Worm (Caenorhabditis elegans): ENCODE measurements around the gene spsb-1.

Gene spsb-1

DNA sequence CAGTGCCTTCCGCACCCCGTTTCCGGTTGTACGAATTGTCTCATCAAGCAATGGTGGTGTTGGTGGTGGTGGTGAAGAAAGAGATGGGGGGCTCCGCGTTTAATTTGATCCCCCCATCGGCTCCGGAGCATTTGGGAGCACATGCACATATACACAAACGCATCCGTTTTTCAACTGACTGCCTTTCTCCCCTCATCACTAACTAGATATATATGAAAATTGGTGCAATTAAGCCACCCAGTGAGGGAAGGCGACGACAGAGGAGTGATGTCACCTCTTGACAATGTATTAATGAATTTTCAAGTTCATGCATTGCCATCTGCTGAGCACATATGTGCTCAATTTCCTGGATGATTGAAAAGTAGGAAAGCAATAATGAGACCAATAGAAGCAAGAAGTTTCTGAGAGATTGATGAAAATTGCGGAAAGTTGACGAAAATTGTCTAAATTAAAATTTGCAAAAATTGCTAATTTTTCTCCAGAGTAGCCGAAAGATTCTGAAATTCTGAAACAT, 57.5 kb downstream of the spsb-1 start:
- TF ChIP-seq nhr-25 (tag; optimal IDR thresholded peaks at IDR 0.05) = no peak
- no peak for TF ChIP-seq nhr-77 (tag; optimal IDR thresholded peaks at IDR 0.05)
- TF ChIP-seq skn-1 (tag; optimal IDR thresholded peaks at IDR 0.05) = no peak
- no peak for TF ChIP-seq nhr-237 (tag; optimal IDR thresholded peaks at IDR 0.05)
- TF ChIP-seq alr-1 (tag; optimal IDR thresholded peaks at IDR 0.05) = no peak
- TF ChIP-seq unc-39 (tag; optimal IDR thresholded peaks at IDR 0.05) = no peak
- no peak for TF ChIP-seq Y55F3AM.14 (GFP tag; optimal IDR thresholded peaks at IDR 0.05)
- TF ChIP-seq nhr-11 (tag; optimal IDR thresholded peaks at IDR 0.05) = no peak
- no peak for TF ChIP-seq fos-1 (tag; optimal IDR thresholded peaks at IDR 0.05)
- TF ChIP-seq ztf-11 (tag; optimal IDR thresholded peaks at IDR 0.05) = no peak
- TF ChIP-seq ceh-16 (tag; optimal IDR thresholded peaks at IDR 0.05) = no peak
- TF ChIP-seq ztf-1 (GFP tag; conservative IDR thresholded peaks at IDR 0.05) = no peak

DNA sequence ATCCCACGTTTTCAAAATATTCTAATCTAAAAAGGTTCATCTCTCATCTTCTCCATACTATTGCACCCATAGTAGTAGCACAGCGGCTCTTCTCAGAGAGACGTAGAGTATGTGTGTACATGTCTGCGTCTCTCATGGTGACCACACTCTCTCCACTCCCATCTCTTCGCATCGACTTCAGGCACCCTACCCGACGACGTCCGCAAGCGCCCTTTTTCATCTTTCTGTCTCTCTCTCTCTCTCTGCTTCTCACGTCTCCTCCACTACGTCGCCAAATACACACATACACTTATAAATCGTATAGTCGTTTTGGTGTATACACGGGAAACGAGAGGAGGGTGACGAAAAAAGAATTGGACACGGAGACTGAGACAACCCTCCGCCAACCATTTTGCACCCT, 59.3 kb downstream of the spsb-1 start:
- TF ChIP-seq Y55F3AM.14 (GFP tag; optimal IDR thresholded peaks at IDR 0.05) = no peak
- TF ChIP-seq sma-3 (GFP tag; optimal IDR thresholded peaks at IDR 0.05) = no peak
- peak; percentile 7 for TF ChIP-seq lin-13 (GFP tag; optimal IDR thresholded peaks at IDR 0.05)
- TF ChIP-seq nhr-12 (tag; optimal IDR thresholded peaks at IDR 0.05) = no peak
- TF ChIP-seq nhr-11 (tag; optimal IDR thresholded peaks at IDR 0.05) = no peak
- TF ChIP-seq R02D3.7 (tag; optimal IDR thresholded peaks at IDR 0.05) = no peak
- TF ChIP-seq mdl-1 (tag; optimal IDR thresholded peaks at IDR 0.05) = no peak
- no peak for TF ChIP-seq aly-2 (tag; optimal IDR thresholded peaks at IDR 0.05)
- peak; percentile 41 for TF ChIP-seq sma-9 (GFP tag; optimal IDR thresholded peaks at IDR 0.05)
- no peak for TF ChIP-seq sma-9 (tag; optimal IDR thresholded peaks at IDR 0.05)
- no peak for TF ChIP-seq mab-5 (tag; optimal IDR thresholded peaks at IDR 0.05)
- TF ChIP-seq ztf-11 (tag; optimal IDR thresholded peaks at IDR 0.05) = no peak
- peak; percentile 9 for TF ChIP-seq crh-2 (tag; optimal IDR thresholded peaks at IDR 0.05)
- peak; percentile 12 to 39 for TF ChIP-seq lsy-2 (tag; optimal IDR thresholded peaks at IDR 0.05)
- no peak for TF ChIP-seq alr-1 (tag; optimal IDR thresholded peaks at IDR 0.05)
- TF ChIP-seq egl-27 (tag; optimal IDR thresholded peaks at IDR 0.05) = no peak
- TF ChIP-seq C34F6.9 (tag; optimal IDR thresholded peaks at IDR 0.05) = peak; percentile 69
- TF ChIP-seq snpc-4 (tag; optimal IDR thresholded peaks at IDR 0.05) = no peak
- no peak for TF ChIP-seq mbf-1 (tag; optimal IDR thresholded peaks at IDR 0.05)
- no peak for TF ChIP-seq nhr-237 (tag; optimal IDR thresholded peaks at IDR 0.05)
- no peak for TF ChIP-seq sem-4 (tag; optimal IDR thresholded peaks at IDR 0.05)
- no peak for TF ChIP-seq elt-1 (tag; optimal IDR thresholded peaks at IDR 0.05)
- TF ChIP-seq ceh-82 (tag; optimal IDR thresholded peaks at IDR 0.05) = no peak
- no peak for TF ChIP-seq ztf-1 (GFP tag; conservative IDR thresholded peaks at IDR 0.05)
- no peak for TF ChIP-seq zag-1 (tag; optimal IDR thresholded peaks at IDR 0.05)
- no peak for TF ChIP-seq ama-1 (optimal IDR thresholded peaks at IDR 0.05)
- no peak for TF ChIP-seq gmeb-1 (tag; optimal IDR thresholded peaks at IDR 0.05)
- TF ChIP-seq F13H6.1 (tag; optimal IDR thresholded peaks at IDR 0.05) = peak; percentile 34
- TF ChIP-seq nhr-77 (tag; optimal IDR thresholded peaks at IDR 0.05) = no peak
- peak; percentile 18 for TF ChIP-seq lin-11 (tag; optimal IDR thresholded peaks at IDR 0.05)
- TF ChIP-seq nhr-21 (tag; optimal IDR thresholded peaks at IDR 0.05) = no peak
- no peak for TF ChIP-seq ZK546.5 (tag; optimal IDR thresholded peaks at IDR 0.05)
- TF ChIP-seq nhr-10 (tag; optimal IDR thresholded peaks at IDR 0.05) = no peak
- peak; percentile 45 for TF ChIP-seq nhr-129 (tag; optimal IDR thresholded peaks at IDR 0.05)
- TF ChIP-seq blmp-1 (tag; optimal IDR thresholded peaks at IDR 0.05; ENCODE audit: insufficient read depth) = no peak
- TF ChIP-seq peb-1 (tag; optimal IDR thresholded peaks at IDR 0.05) = no peak
- peak; percentile 4 for TF ChIP-seq nhr-6 (tag; optimal IDR thresholded peaks at IDR 0.05)
- TF ChIP-seq dmd-4 (tag; optimal IDR thresholded peaks at IDR 0.05) = no peak
- no peak for TF ChIP-seq elt-3 (tag; optimal IDR thresholded peaks at IDR 0.05)
- TF ChIP-seq skn-1 (tag; optimal IDR thresholded peaks at IDR 0.05) = no peak
- TF ChIP-seq lin-39 (tag; optimal IDR thresholded peaks at IDR 0.05) = no peak
- no peak for TF ChIP-seq ceh-16 (tag; optimal IDR thresholded peaks at IDR 0.05)
- no peak for TF ChIP-seq nhr-23 (tag; optimal IDR thresholded peaks at IDR 0.05)
- no peak for TF ChIP-seq ztf-4 (tag; optimal IDR thresholded peaks at IDR 0.05)
- no peak for TF ChIP-seq unc-62 (GFP tag; optimal IDR thresholded peaks at IDR 0.05)
- no peak for TF ChIP-seq nhr-25 (tag; optimal IDR thresholded peaks at IDR 0.05)
- peak; percentile 17 for TF ChIP-seq fos-1 (tag; optimal IDR thresholded peaks at IDR 0.05)
- no peak for TF ChIP-seq unc-39 (tag; optimal IDR thresholded peaks at IDR 0.05)
- TF ChIP-seq unc-55 (GFP tag; optimal IDR thresholded peaks at IDR 0.05) = peak; percentile 78
